Fruit fly (Drosophila melanogaster): ENCODE data around the gene CG43074.

Gene CG43074

dm6 chr3L:3517894-3518293, 33.4 kb upstream of the CG43074 start (continued):
- TF ChIP-seq dmrt11E (tag; optimal IDR thresholded peaks at IDR 0.05), result peak; percentile 58
- TF ChIP-seq CG13775 (GFP tag; optimal IDR thresholded peaks at IDR 0.05), result peak; percentile 77
- peak; percentile 85 for TF ChIP-seq CG18619 (GFP tag; optimal IDR thresholded peaks at IDR 0.05)
- TF ChIP-seq stwl (tag; optimal IDR thresholded peaks at IDR 0.05), result peak; percentile 15
- no peak for TF ChIP-seq inv (GFP tag; IDR thresholded peaks at IDR 0.05; ENCODE audit: partially characterized antibody)
- peak; percentile 74 for TF ChIP-seq ro (GFP tag; IDR thresholded peaks at IDR 0.05)
- peak; percentile 72 for TF ChIP-seq Max (GFP tag; optimal IDR thresholded peaks at IDR 0.05)
- peak; percentile 65 for TF ChIP-seq CG7928 (GFP tag; optimal IDR thresholded peaks at IDR 0.05)
- peak; percentile 3 for TF ChIP-seq CG9797 (GFP tag; optimal IDR thresholded peaks at IDR 0.05)
- TF ChIP-seq ash1 (GFP tag; optimal IDR thresholded peaks at IDR 0.05), result no peak
- TF ChIP-seq salm (tag; optimal IDR thresholded peaks at IDR 0.05), result peak; percentile 82
- peak; percentile 76 for TF ChIP-seq gsb-n (tag; optimal IDR thresholded peaks at IDR 0.05)
- peak; percentile 66 for TF ChIP-seq MTF-1 (GFP tag; optimal IDR thresholded peaks at IDR 0.05; ENCODE audit: borderline replicate concordance)
- peak; percentile 74 for TF ChIP-seq ERR (GFP tag; optimal IDR thresholded peaks at IDR 0.05)
- TF ChIP-seq CG7839 (tag; optimal IDR thresholded peaks at IDR 0.05), result peak; percentile 90
- TF ChIP-seq knrl (GFP tag; IDR thresholded peaks at IDR 0.05; ENCODE audit: partially characterized antibody), result 0 out of 3 replicates have a peak, but pooled peaks have one; percentile 19
- TF ChIP-seq cg (GFP tag; optimal IDR thresholded peaks at IDR 0.05), result peak; percentile 56
- peak; percentile 7 for TF ChIP-seq YL-1 (GFP tag; optimal IDR thresholded peaks at IDR 0.05)
- peak; percentile 38 for TF ChIP-seq mirr (GFP tag; optimal IDR thresholded peaks at IDR 0.05)
- TF ChIP-seq vnd (GFP tag; IDR thresholded peaks at IDR 0.05; ENCODE audit: partially characterized antibody), result no peak
- peak; percentile 82 for TF ChIP-seq CG1602 (GFP tag; optimal IDR thresholded peaks at IDR 0.05)
- no peak for TF ChIP-seq CG7745 (tag; optimal IDR thresholded peaks at IDR 0.05)
- TF ChIP-seq CG10267 (tag; optimal IDR thresholded peaks at IDR 0.05), result peak; percentile 72
- TF ChIP-seq CG1603 (tag; optimal IDR thresholded peaks at IDR 0.05), result peak; percentile 89
- TF ChIP-seq en (GFP tag; optimal IDR thresholded peaks at IDR 0.05), result peak; percentile 84
- TF ChIP-seq NC2α (GFP tag; optimal IDR thresholded peaks at IDR 0.05), result peak; percentile 68
- peak; percentile 93 for TF ChIP-seq CG6689 (GFP tag; IDR thresholded peaks at IDR 0.05)
- peak; percentile 95 for TF ChIP-seq Atf6 (GFP tag; IDR thresholded peaks at IDR 0.05)
- peak; percentile 87 for TF ChIP-seq CG3281 (GFP tag; optimal IDR thresholded peaks at IDR 0.05)
- peak; percentile 89 for TF ChIP-seq gro (GFP tag; optimal IDR thresholded peaks at IDR 0.05)
- peak; percentile 87 for TF ChIP-seq Blimp-1 (GFP tag; optimal IDR thresholded peaks at IDR 0.05)
- peak; percentile 79 for TF ChIP-seq CG1529 (GFP tag; optimal IDR thresholded peaks at IDR 0.05)
- peak; percentile 83 for TF ChIP-seq CG12155 (GFP tag; optimal IDR thresholded peaks at IDR 0.05)
- peak; percentile 88 for TF ChIP-seq tin (GFP tag; optimal IDR thresholded peaks at IDR 0.05)
- peak; percentile 91 for TF ChIP-seq CG16863 (GFP tag; optimal IDR thresholded peaks at IDR 0.05)
- TF ChIP-seq BtbVII (GFP tag; optimal IDR thresholded peaks at IDR 0.05), result peak; percentile 80
- no peak for TF ChIP-seq chinmo (GFP tag; IDR thresholded peaks at IDR 0.05; ENCODE audit: partially characterized antibody)
- no peak for TF ChIP-seq Scr (GFP tag; IDR thresholded peaks at IDR 0.05; ENCODE audit: partially characterized antibody)
- peak; percentile 70 for TF ChIP-seq CG18011 (GFP tag; optimal IDR thresholded peaks at IDR 0.05)
- peak; percentile 96 for TF ChIP-seq esg (GFP tag; conservative IDR thresholded peaks at IDR 0.05)
- TF ChIP-seq Taf1 (GFP tag; IDR thresholded peaks at IDR 0.05), result no peak; the same call in none of the 2 replicates
- TF ChIP-seq ewg (GFP tag; optimal IDR thresholded peaks at IDR 0.05), result peak; percentile 73
- peak; percentile 87 for TF ChIP-seq CG9817 (tag; optimal IDR thresholded peaks at IDR 0.05)
- TF ChIP-seq Mad (GFP tag; optimal IDR thresholded peaks at IDR 0.05), result peak; percentile 79
- peak; percentile 72 for TF ChIP-seq btn (GFP tag; optimal IDR thresholded peaks at IDR 0.05)
- peak; percentile 89 for TF ChIP-seq Hsf (GFP tag; optimal IDR thresholded peaks at IDR 0.05)
- TF ChIP-seq CG4617 (GFP tag; optimal IDR thresholded peaks at IDR 0.05; ENCODE audit: borderline replicate concordance), result peak; percentile 53
- peak; percentile 80 for TF ChIP-seq CG13296 (GFP tag; optimal IDR thresholded peaks at IDR 0.05)
- peak; percentile 83 for TF ChIP-seq CTCF (GFP tag; optimal IDR thresholded peaks at IDR 0.05)
- no peak for TF ChIP-seq mld (GFP tag; IDR thresholded peaks at IDR 0.05; ENCODE audit: partially characterized antibody)
